Worm (Caenorhabditis elegans) whole organism, L3 larva: ENCODE measurements around the gene asp-16.

Experiments used
- R02D3.7 ChIP-seq: fragments of 150-350 bp; optimal IDR thresholded peaks from 2 replicates; lab custom pipeline; 2014; ENCODE audit warnings: missing biosample characterization, missing genetic modification characterization
- ZK546.5 ChIP-seq: sonication (generic microtip); optimal IDR thresholded peaks from 2 replicates; lab custom pipeline; 2017; ENCODE audit warnings: missing biosample characterization, missing genetic modification characterization
- aly-2 ChIP-seq: fragments of 150-350 bp; optimal IDR thresholded peaks from 2 replicates; lab custom pipeline; 2014; ENCODE audit warnings: missing biosample characterization, missing genetic modification characterization
- ama-1 ChIP-seq: fragments of 150-350 bp; optimal IDR thresholded peaks from 2 replicates; lab custom pipeline; 2018
- ceh-16 ChIP-seq: sonication (generic microtip); optimal IDR thresholded peaks from 2 replicates; lab custom pipeline; 2017; ENCODE audit warnings: missing biosample characterization, missing genetic modification characterization
- ceh-9 ChIP-seq: sonication (generic microtip); optimal IDR thresholded peaks from 2 replicates; lab custom pipeline; 2018; ENCODE audit warnings: missing biosample characterization, missing genetic modification characterization
- egl-27 ChIP-seq: sonication (generic microtip); optimal IDR thresholded peaks from 4 replicates; lab custom pipeline; 2017; ENCODE audit warnings: missing biosample characterization, missing genetic modification reagents, missing genetic modification characterization
- egl-5 ChIP-seq: fragments of 150-350 bp; optimal IDR thresholded peaks from 2 replicates; lab custom pipeline; 2017; ENCODE audit warnings: missing biosample characterization, missing genetic modification reagents, missing genetic modification characterization, inconsistent platforms
- elt-1 ChIP-seq: fragments of 150-350 bp; optimal IDR thresholded peaks from 2 replicates; lab custom pipeline; 2014; ENCODE audit warnings: missing biosample characterization, missing genetic modification characterization
- elt-2 ChIP-seq: sonication (generic microtip); optimal IDR thresholded peaks from 2 replicates; lab custom pipeline; 2016; ENCODE audit warnings: missing genetic modification reagents, mild to moderate bottlenecking, missing genetic modification characterization, missing compliant biosample characterization
- eor-1 ChIP-seq, 2 experiments: fragments of 150-350 bp; optimal IDR thresholded peaks; 2 replicates each; lab custom pipeline; 2014 to 2018; ENCODE audit warnings: missing biosample characterization in 2 of 2, missing genetic modification characterization in 2 of 2
- fkh-10 ChIP-seq: sonication (generic microtip); optimal IDR thresholded peaks from 2 replicates; lab custom pipeline; 2017; ENCODE audit warnings: missing biosample characterization, missing genetic modification reagents, missing genetic modification characterization
- fkh-2 ChIP-seq: fragments of 150-350 bp; optimal IDR thresholded peaks from 2 replicates; lab custom pipeline; 2014; ENCODE audit warnings: missing biosample characterization, missing genetic modification reagents, missing genetic modification characterization
- fos-1 ChIP-seq: fragments of 150-350 bp; optimal IDR thresholded peaks from 2 replicates; lab custom pipeline; 2014; ENCODE audit warnings: missing biosample characterization, missing genetic modification characterization
- jun-1 ChIP-seq: fragments of 150-350 bp; optimal IDR thresholded peaks from 2 replicates; lab custom pipeline; 2014; ENCODE audit warnings: missing biosample characterization, missing genetic modification reagents, missing genetic modification characterization
- lin-39 ChIP-seq: fragments of 150-350 bp; optimal IDR thresholded peaks from 2 replicates; lab custom pipeline; 2018; ENCODE audit warnings: missing biosample characterization, missing genetic modification reagents, missing genetic modification characterization
- lsy-12 ChIP-seq: sonication (generic microtip); optimal IDR thresholded peaks from 2 replicates; lab custom pipeline; 2016; ENCODE audit warnings: mild to moderate bottlenecking, missing genetic modification characterization, missing compliant biosample characterization
- mdl-1 ChIP-seq: fragments of 150-350 bp; optimal IDR thresholded peaks from 2 replicates; lab custom pipeline; 2014; ENCODE audit warnings: missing biosample characterization, missing genetic modification characterization
- nfya-1 ChIP-seq: sonication (generic microtip); optimal IDR thresholded peaks from 2 replicates; lab custom pipeline; 2017; ENCODE audit warnings: missing genetic modification characterization, mild to moderate bottlenecking, missing compliant biosample characterization, antibody characterized with exemption, moderate library complexity; ENCODE audit not compliant: insufficient read depth
- nhr-11 ChIP-seq: fragments of 150-350 bp; optimal IDR thresholded peaks from 2 replicates; lab custom pipeline; 2014; ENCODE audit warnings: missing biosample characterization, missing genetic modification characterization
- nhr-12 ChIP-seq: fragments of 150-350 bp; optimal IDR thresholded peaks from 2 replicates; lab custom pipeline; 2014; ENCODE audit warnings: missing biosample characterization, missing genetic modification characterization
- nhr-23 ChIP-seq: fragments of 150-350 bp; optimal IDR thresholded peaks from 2 replicates; lab custom pipeline; 2014; ENCODE audit warnings: missing biosample characterization, missing genetic modification reagents, missing genetic modification characterization
- nhr-237 ChIP-seq: fragments of 150-350 bp; optimal IDR thresholded peaks from 2 replicates; lab custom pipeline; 2014; ENCODE audit warnings: missing biosample characterization, missing genetic modification characterization
- nhr-25 ChIP-seq: sonication (generic microtip); optimal IDR thresholded peaks from 2 replicates; lab custom pipeline; 2017; ENCODE audit warnings: missing biosample characterization, missing genetic modification characterization
- nhr-28 ChIP-seq: fragments of 150-350 bp; optimal IDR thresholded peaks from 2 replicates; lab custom pipeline; 2014; ENCODE audit warnings: missing biosample characterization, missing genetic modification characterization
- nhr-43 ChIP-seq: sonication (generic microtip); optimal IDR thresholded peaks from 2 replicates; lab custom pipeline; 2016; ENCODE audit warnings: mild to moderate bottlenecking, missing genetic modification characterization, missing compliant biosample characterization; ENCODE audit not compliant: poor library complexity, severe bottlenecking
- nhr-67 ChIP-seq: fragments of 150-350 bp; optimal IDR thresholded peaks from 2 replicates; lab custom pipeline; 2014; ENCODE audit warnings: missing biosample characterization, missing genetic modification characterization
- nhr-76 ChIP-seq: fragments of 150-350 bp; sonication (generic microtip); optimal IDR thresholded peaks from 5 replicates; lab custom pipeline; 2014; ENCODE audit warnings: missing biosample characterization, missing genetic modification characterization
- nhr-77 ChIP-seq: fragments of 150-350 bp; optimal IDR thresholded peaks from 2 replicates; lab custom pipeline; 2014; ENCODE audit warnings: missing biosample characterization, missing genetic modification characterization
- pha-4 ChIP-seq: fragments of 150-350 bp; optimal IDR thresholded peaks from 2 replicates; lab custom pipeline; 2014; ENCODE audit warnings: missing biosample characterization, missing genetic modification reagents, missing genetic modification characterization
- pqm-1 ChIP-seq: fragments of 150-350 bp; optimal IDR thresholded peaks from 2 replicates; lab custom pipeline; 2017; ENCODE audit warnings: missing biosample characterization, missing genetic modification characterization, inconsistent platforms
- sea-2 ChIP-seq: fragments of 150-350 bp; sonication (generic microtip); optimal IDR thresholded peaks from 4 replicates; lab custom pipeline; 2014; ENCODE audit warnings: missing biosample characterization, missing genetic modification reagents, missing genetic modification characterization
- skn-1 ChIP-seq: fragments of 150-350 bp; optimal IDR thresholded peaks from 2 replicates; lab custom pipeline; 2014; ENCODE audit warnings: missing biosample characterization, missing genetic modification characterization
- tbx-2 ChIP-seq: sonication (generic microtip); optimal IDR thresholded peaks from 2 replicates; lab custom pipeline; 2016; ENCODE audit warnings: mild to moderate bottlenecking, missing genetic modification characterization, missing compliant biosample characterization
- unc-62 ChIP-seq: fragments of 150-350 bp; sonication (generic microtip); optimal IDR thresholded peaks from 4 replicates; lab custom pipeline; 2014; ENCODE audit warnings: missing biosample characterization, missing genetic modification reagents, missing genetic modification characterization
- zag-1 ChIP-seq: fragments of 150-350 bp; optimal IDR thresholded peaks from 2 replicates; lab custom pipeline; 2014; ENCODE audit warnings: missing biosample characterization, missing genetic modification characterization
- ztf-4 ChIP-seq: fragments of 150-350 bp; optimal IDR thresholded peaks from 2 replicates; lab custom pipeline; 2014; ENCODE audit warnings: missing biosample characterization, missing genetic modification characterization

Gene asp-16

ce11 chrV:19050888-19051287 is 8.5 kb upstream of the asp-16 start:
- TF ChIP-seq egl-27 (tag; lab: Kevin White, UChicago) (no peak), aly-2 (tag; lab: Kevin White, UChicago) (no peak), elt-2 (tag; lab: Kevin White, UChicago) (no peak), ceh-9 (no peak), fkh-2 (no peak), skn-1 (tag; lab: Kevin White, UChicago) (no peak), R02D3.7 (tag; lab: Kevin White, UChicago) (no peak), nhr-67 (tag; lab: Kevin White, UChicago) (no peak), jun-1 (tag; lab: Kevin White, UChicago) (no peak), nhr-28 (no peak), eor-1 (tag; optimal IDR thresholded peaks at IDR 0.05; lab: Kevin White, UChicago) (no peak), nhr-12 (tag; lab: Kevin White, UChicago) (no peak), unc-62 (GFP tag; lab: Kevin White, UChicago) (no peak), elt-1 (tag; lab: Kevin White, UChicago) (no peak), nhr-11 (tag; lab: Kevin White, UChicago) (no peak), nhr-237 (tag; lab: Kevin White, UChicago) (no peak), sea-2 (GFP tag; lab: Kevin White, UChicago) (no peak), ZK546.5 (no peak)
- TF ChIP-seq, all 47 proteins: peak for 0

- TF ChIP-seq fos-1 (tag; lab: Kevin White, UChicago) = no peak
- no peak for TF ChIP-seq nhr-11 (tag; lab: Kevin White, UChicago)
- no peak for TF ChIP-seq nfya-1 (tag; lab: Kevin White, UChicago)
- TF ChIP-seq mdl-1 (tag; lab: Kevin White, UChicago) = no peak
- no peak for TF ChIP-seq ceh-9
- no peak for TF ChIP-seq lsy-12 (tag; lab: Kevin White, UChicago)
- no peak for TF ChIP-seq pqm-1 (tag; lab: Kevin White, UChicago)
- TF ChIP-seq eor-1 (tag; optimal IDR thresholded peaks at IDR 0.05; lab: Kevin White, UChicago) = no peak
- no peak for TF ChIP-seq nhr-43 (tag; lab: Kevin White, UChicago)
- TF ChIP-seq egl-5 = no peak
- TF ChIP-seq nhr-23 (tag; lab: Kevin White, UChicago) = no peak
- TF ChIP-seq nhr-76 (tag; lab: Kevin White, UChicago) = no peak
Measured at ce11 chrV:19050438-19050837, 8.0 kb upstream of the asp-16 start, which contains the start of gene asp-1. Gene asp-1 (minus strand): TSS chrV:19050752.

ce11 chrV:19049140-19050092 is 7.0 kb upstream of the asp-16 start:
- TF ChIP-seq sea-2 (GFP tag; lab: Kevin White, UChicago) (no peak), jun-1 (tag; lab: Kevin White, UChicago) (peak; percentile 52), ceh-9 (no peak), pha-4 (tag; lab: Kevin White, UChicago) (peak; percentile 29), mdl-1 (tag; lab: Kevin White, UChicago) (no peak), tbx-2 (tag; lab: Kevin White, UChicago) (no peak), zag-1 (tag; lab: Kevin White, UChicago) (no peak), ztf-4 (tag; lab: Kevin White, UChicago) (no peak), nfya-1 (tag; lab: Kevin White, UChicago) (no peak), ama-1 (lab: Kevin White, UChicago) (peak; percentile 56), aly-2 (tag; lab: Kevin White, UChicago) (no peak), ceh-16 (tag; lab: Kevin White, UChicago) (no peak), elt-2 (tag; lab: Kevin White, UChicago) (peak; percentile 78), nhr-77 (peak; percentile 26), fos-1 (tag; lab: Kevin White, UChicago) (peak; percentile 21), pqm-1 (tag; lab: Kevin White, UChicago) (peak; percentile 40)

- TF ChIP-seq ama-1 (lab: Kevin White, UChicago) (no peak), ceh-16 (tag; lab: Kevin White, UChicago) (no peak), R02D3.7 (tag; lab: Kevin White, UChicago) (no peak), nhr-237 (tag; lab: Kevin White, UChicago) (no peak), nhr-67 (tag; lab: Kevin White, UChicago) (no peak), elt-1 (tag; lab: Kevin White, UChicago) (no peak), ceh-9 (no peak), egl-5 (no peak), lin-39 (no peak), fkh-2 (no peak), nhr-25 (no peak), unc-62 (GFP tag; lab: Kevin White, UChicago) (no peak), fkh-10 (GFP tag; lab: Kevin White, UChicago) (no peak), fos-1 (tag; lab: Kevin White, UChicago) (no peak)
- TF ChIP-seq, all 47 proteins: peak for 0
Measured at ce11 chrV:19047442-19047841, 5.0 kb upstream of the asp-16 start.
